Worm (Caenorhabditis elegans): ENCODE results near the gene T11B7.1.

The T11B7.1 gene

DNA sequence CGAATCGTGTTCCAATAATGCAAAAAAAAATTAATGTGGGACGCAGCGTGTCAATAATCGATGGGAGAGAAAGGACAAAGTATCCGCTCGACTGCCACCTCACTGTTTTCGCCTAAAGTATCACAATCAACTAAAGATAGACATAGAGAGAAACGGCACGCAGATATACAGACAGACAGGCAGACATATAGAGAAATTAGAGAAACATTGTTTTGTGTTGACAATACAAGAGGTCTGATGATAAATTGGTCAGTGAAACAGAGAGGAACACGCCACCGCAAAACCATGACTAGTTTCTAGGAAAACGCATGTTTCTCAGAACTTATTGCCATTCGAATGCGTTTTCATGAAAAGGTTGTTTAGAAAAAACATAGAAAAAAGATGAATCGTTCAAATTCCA is 9.9 kb upstream of the T11B7.1 start, which contains the start of gene T28C6.8 (continued):
- TF ChIP-seq lin-35 (GFP tag; optimal IDR thresholded peaks at IDR 0.05) (peak in 1 of 2 experiments; percentile 68), lir-3 (tag; optimal IDR thresholded peaks at IDR 0.05; ENCODE audit: poor library complexity) (no peak), dpl-1 (GFP tag; optimal IDR thresholded peaks at IDR 0.05) (peak in 1 of 3 experiments; percentile 7), lin-15B (tag; optimal IDR thresholded peaks at IDR 0.05) (no peak), lin-13 (GFP tag; optimal IDR thresholded peaks at IDR 0.05) (peak; percentile 23), sup-37 (GFP tag; optimal IDR thresholded peaks at IDR 0.05) (no peak), elt-3 (tag; optimal IDR thresholded peaks at IDR 0.05) (peak in 4 of 6 experiments; percentile 12 to 64 (median 52)), ceh-82 (tag; optimal IDR thresholded peaks at IDR 0.05) (no peak), skn-1 (tag; optimal IDR thresholded peaks at IDR 0.05) (peak; percentile 8), pqm-1 (tag; optimal IDR thresholded peaks at IDR 0.05) (no peak), hlh-17 (GFP tag; optimal IDR thresholded peaks at IDR 0.05; ENCODE audit: borderline replicate concordance) (no peak), nhr-90 (tag; optimal IDR thresholded peaks at IDR 0.05; ENCODE audit: poor library complexity) (peak; percentile 36), grh-1 (GFP tag; IDR thresholded peaks at IDR 0.05) (peak; percentile 32; the same call in 1 of the 2 replicates), vab-15 (tag; optimal IDR thresholded peaks at IDR 0.05) (no peak)

ce11 chrIV:8844457-8844856 is 3.9 kb downstream of the T11B7.1 start, which contains the start of gene T11B7.2:
Gene T11B7.2 (minus strand): TSS chrIV:8844557.
- TF ChIP-seq dsc-1 (tag; optimal IDR thresholded peaks at IDR 0.05) = peak; percentile 1
- TF ChIP-seq lsy-2 (tag; optimal IDR thresholded peaks at IDR 0.05) = no peak
- no peak for TF ChIP-seq efl-1 (optimal IDR thresholded peaks at IDR 0.05)
- TF ChIP-seq efl-1 (GFP tag; optimal IDR thresholded peaks at IDR 0.05 in 1 of 2) = peak in 1 of 2 experiments; percentile 11
- no peak for TF ChIP-seq efl-3 (GFP tag; optimal IDR thresholded peaks at IDR 0.05)

- TF ChIP-seq nhr-84 (tag; optimal IDR thresholded peaks at IDR 0.05) = no peak
- no peak for TF ChIP-seq alr-1 (tag; optimal IDR thresholded peaks at IDR 0.05; ENCODE audit: borderline replicate concordance)
- no peak for TF ChIP-seq ceh-88 (GFP tag; IDR thresholded peaks at IDR 0.05)
- peak; percentile 68 for TF ChIP-seq elt-2 (tag; optimal IDR thresholded peaks at IDR 0.05)
- no peak for TF ChIP-seq pqm-1 (tag; optimal IDR thresholded peaks at IDR 0.05)
- no peak for TF ChIP-seq efl-1 (optimal IDR thresholded peaks at IDR 0.05)
- peak in 1 of 2 experiments; percentile 50 for TF ChIP-seq efl-1 (GFP tag; optimal IDR thresholded peaks at IDR 0.05 in 1 of 2)
- TF ChIP-seq ceh-90 (tag; optimal IDR thresholded peaks at IDR 0.05) = no peak
These were observed 5.4 kb downstream of the T11B7.1 start for ce11 chrIV:8845922-8846321.

- no peak for TF ChIP-seq ces-1 (GFP tag; optimal IDR thresholded peaks at IDR 0.05)
- TF ChIP-seq ets-5 (GFP tag; IDR thresholded peaks at IDR 0.05) = no peak
- no peak for TF ChIP-seq unc-130 (tag; optimal IDR thresholded peaks at IDR 0.05)
- TF ChIP-seq mep-1 (tag; optimal IDR thresholded peaks at IDR 0.05) = no peak
These were observed 7.4 kb downstream of the T11B7.1 start, which contains the start of gene col-118 for ce11 chrIV:8847918-8848317. Gene col-118 (plus strand): TSS chrIV:8848218.

DNA sequence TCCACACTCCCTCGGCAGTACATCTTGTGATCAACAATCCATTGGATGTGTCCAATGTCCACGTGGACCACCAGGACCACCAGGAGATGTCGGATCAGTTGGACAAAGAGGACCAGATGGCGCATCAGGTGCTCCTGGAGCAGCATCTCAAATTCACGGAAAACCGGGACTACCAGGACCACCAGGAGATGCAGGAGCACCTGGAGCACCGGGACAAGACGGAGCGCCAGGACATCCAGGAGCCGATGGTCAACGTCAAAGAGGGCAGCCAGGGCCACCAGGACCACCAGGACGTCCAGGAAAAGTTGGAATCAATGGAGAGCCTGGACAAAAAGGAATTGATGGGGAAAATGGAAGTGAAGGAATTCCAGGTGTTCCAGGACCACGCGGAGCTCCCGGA is 8.5 kb downstream of the T11B7.1 start:
- TF ChIP-seq efl-1 (optimal IDR thresholded peaks at IDR 0.05) (no peak), efl-1 (GFP tag; optimal IDR thresholded peaks at IDR 0.05 in 1 of 2) (peak in 1 of 2 experiments; percentile 56), nhr-237 (tag; optimal IDR thresholded peaks at IDR 0.05) (no peak)

- TF ChIP-seq lin-14 (GFP tag; optimal IDR thresholded peaks at IDR 0.05) = peak; percentile 65
- TF ChIP-seq rnt-1 (tag; optimal IDR thresholded peaks at IDR 0.05) = peak; percentile 45
- TF ChIP-seq zip-4 (GFP tag; optimal IDR thresholded peaks at IDR 0.05) = no peak
- peak; percentile 5 for TF ChIP-seq skn-1 (tag; optimal IDR thresholded peaks at IDR 0.05)
These were observed 10.3 kb downstream of the T11B7.1 start for ce11 chrIV:8850807-8851206.
